Worm (Caenorhabditis elegans): ENCODE measurements around the gene pax-3.

Gene pax-3

ce11 chrII:10187808-10188207 lies 41.4 kb downstream of the pax-3 start, which contains the start of gene srd-2:
TSS of gene srd-2 (minus strand) at chrII:10187908.
- TF ChIP-seq mdl-1 (tag; optimal IDR thresholded peaks at IDR 0.05) (no peak), nhr-237 (tag; optimal IDR thresholded peaks at IDR 0.05) (no peak), nhr-12 (tag; optimal IDR thresholded peaks at IDR 0.05) (no peak), C34F6.9 (tag; optimal IDR thresholded peaks at IDR 0.05) (no peak), fos-1 (tag; optimal IDR thresholded peaks at IDR 0.05) (no peak)

ce11 chrII:10189369-10189768 lies 43.0 kb downstream of the pax-3 start, which contains the start of gene cdc-25.4:
TSS of gene cdc-25.4 (minus strand) at chrII:10189469.
- TF ChIP-seq nhr-11 (tag; optimal IDR thresholded peaks at IDR 0.05) (no peak), mab-5 (tag; optimal IDR thresholded peaks at IDR 0.05) (no peak)

ce11 chrII:10192207-10192606 lies 45.8 kb downstream of the pax-3 start, which contains the start of gene R05H5.7:
TSS of gene R05H5.7 (plus strand) at chrII:10192507.
- no peak for TF ChIP-seq Y55F3AM.14 (GFP tag; optimal IDR thresholded peaks at IDR 0.05)
- no peak for TF ChIP-seq nhr-12 (tag; optimal IDR thresholded peaks at IDR 0.05)
- no peak for TF ChIP-seq nhr-237 (tag; optimal IDR thresholded peaks at IDR 0.05)
- no peak for TF ChIP-seq R02D3.7 (tag; optimal IDR thresholded peaks at IDR 0.05)
- TF ChIP-seq unc-39 (tag; optimal IDR thresholded peaks at IDR 0.05) = no peak
- no peak for TF ChIP-seq aly-2 (tag; optimal IDR thresholded peaks at IDR 0.05)
- TF ChIP-seq zag-1 (tag; optimal IDR thresholded peaks at IDR 0.05) = no peak
- TF ChIP-seq nhr-6 (tag; optimal IDR thresholded peaks at IDR 0.05) = no peak
- TF ChIP-seq elt-3 (tag; optimal IDR thresholded peaks at IDR 0.05) = no peak
- TF ChIP-seq lsy-2 (tag; optimal IDR thresholded peaks at IDR 0.05) = no peak
- TF ChIP-seq nhr-23 (tag; optimal IDR thresholded peaks at IDR 0.05) = no peak
- TF ChIP-seq fos-1 (tag; optimal IDR thresholded peaks at IDR 0.05) = no peak
- no peak for TF ChIP-seq ceh-16 (tag; optimal IDR thresholded peaks at IDR 0.05)
- no peak for TF ChIP-seq lin-13 (GFP tag; optimal IDR thresholded peaks at IDR 0.05)
- no peak for TF ChIP-seq nhr-11 (tag; optimal IDR thresholded peaks at IDR 0.05)
- TF ChIP-seq nhr-77 (tag; optimal IDR thresholded peaks at IDR 0.05) = no peak

- TF ChIP-seq blmp-1 (tag; optimal IDR thresholded peaks at IDR 0.05; ENCODE audit: insufficient read depth) (no peak), nhr-129 (tag; optimal IDR thresholded peaks at IDR 0.05) (no peak), mdl-1 (tag; optimal IDR thresholded peaks at IDR 0.05) (no peak), egl-27 (tag; optimal IDR thresholded peaks at IDR 0.05) (no peak), unc-55 (GFP tag; optimal IDR thresholded peaks at IDR 0.05) (no peak), zag-1 (tag; optimal IDR thresholded peaks at IDR 0.05) (no peak), sma-3 (GFP tag; optimal IDR thresholded peaks at IDR 0.05) (no peak), crh-2 (tag; optimal IDR thresholded peaks at IDR 0.05) (no peak), ceh-16 (tag; optimal IDR thresholded peaks at IDR 0.05) (no peak), ceh-82 (tag; optimal IDR thresholded peaks at IDR 0.05) (no peak), mbf-1 (tag; optimal IDR thresholded peaks at IDR 0.05) (no peak), gmeb-1 (tag; optimal IDR thresholded peaks at IDR 0.05) (no peak), F13H6.1 (tag; optimal IDR thresholded peaks at IDR 0.05) (no peak), elt-3 (tag; optimal IDR thresholded peaks at IDR 0.05) (no peak), ztf-1 (GFP tag; conservative IDR thresholded peaks at IDR 0.05) (no peak), nhr-25 (tag; optimal IDR thresholded peaks at IDR 0.05) (no peak), lin-11 (tag; optimal IDR thresholded peaks at IDR 0.05) (no peak)
Measured at ce11 chrII:10194605-10195004, 48.2 kb downstream of the pax-3 start, which contains the start of gene srb-6. TSS of gene srb-6 (plus strand) at chrII:10194905.

- TF ChIP-seq mab-5 (tag; optimal IDR thresholded peaks at IDR 0.05) (no peak), unc-55 (GFP tag; optimal IDR thresholded peaks at IDR 0.05) (peak; percentile 87), gmeb-1 (tag; optimal IDR thresholded peaks at IDR 0.05) (peak; percentile 74), nhr-129 (tag; optimal IDR thresholded peaks at IDR 0.05) (peak; percentile 69), sma-3 (GFP tag; optimal IDR thresholded peaks at IDR 0.05) (peak; percentile 27), elt-1 (tag; optimal IDR thresholded peaks at IDR 0.05) (no peak), egl-27 (tag; optimal IDR thresholded peaks at IDR 0.05) (no peak), nhr-25 (tag; optimal IDR thresholded peaks at IDR 0.05) (no peak), elt-3 (tag; optimal IDR thresholded peaks at IDR 0.05) (no peak), crh-2 (tag; optimal IDR thresholded peaks at IDR 0.05) (peak; percentile 39), nhr-11 (tag; optimal IDR thresholded peaks at IDR 0.05) (no peak), aly-2 (tag; optimal IDR thresholded peaks at IDR 0.05) (no peak), dmd-4 (tag; optimal IDR thresholded peaks at IDR 0.05) (no peak), fos-1 (tag; optimal IDR thresholded peaks at IDR 0.05) (peak; percentile 29), ceh-16 (tag; optimal IDR thresholded peaks at IDR 0.05) (no peak), unc-39 (tag; optimal IDR thresholded peaks at IDR 0.05) (no peak), lsy-2 (tag; optimal IDR thresholded peaks at IDR 0.05) (peak in 1 of 2 experiments; percentile 78), snpc-4 (tag; optimal IDR thresholded peaks at IDR 0.05) (no peak), mbf-1 (tag; optimal IDR thresholded peaks at IDR 0.05) (no peak), ceh-82 (tag; optimal IDR thresholded peaks at IDR 0.05) (no peak), sma-9 (GFP tag; optimal IDR thresholded peaks at IDR 0.05) (peak; percentile 30), sma-9 (tag; optimal IDR thresholded peaks at IDR 0.05) (no peak), unc-62 (GFP tag; optimal IDR thresholded peaks at IDR 0.05) (no peak), mdl-1 (tag; optimal IDR thresholded peaks at IDR 0.05) (no peak), sem-4 (tag; optimal IDR thresholded peaks at IDR 0.05) (no peak), lin-11 (tag; optimal IDR thresholded peaks at IDR 0.05) (no peak), nhr-10 (tag; optimal IDR thresholded peaks at IDR 0.05) (no peak), ztf-4 (tag; optimal IDR thresholded peaks at IDR 0.05) (no peak), ztf-1 (GFP tag; conservative IDR thresholded peaks at IDR 0.05) (no peak), R02D3.7 (tag; optimal IDR thresholded peaks at IDR 0.05) (no peak), nhr-6 (tag; optimal IDR thresholded peaks at IDR 0.05) (no peak), alr-1 (tag; optimal IDR thresholded peaks at IDR 0.05) (no peak)
Measured at ce11 chrII:10197091-10197675, 50.8 kb downstream of the pax-3 start, which contains the start of gene R05H5.3. TSS of gene R05H5.3 (plus strand) at chrII:10197625.

Measured in whole organism, L2 larva.